Worm (Caenorhabditis elegans): ENCODE measurements around the gene ztf-17.

- TF ChIP-seq nhr-28 (tag; optimal IDR thresholded peaks at IDR 0.05) (no peak), jun-1 (tag; optimal IDR thresholded peaks at IDR 0.05) (no peak), daf-12 (tag; optimal IDR thresholded peaks at IDR 0.05) (no peak), nhr-237 (tag; optimal IDR thresholded peaks at IDR 0.05) (no peak), dmd-9 (GFP tag; IDR thresholded peaks at IDR 0.05) (no peak), snpc-4 (tag; optimal IDR thresholded peaks at IDR 0.05) (no peak), lin-39 (tag; optimal IDR thresholded peaks at IDR 0.05) (no peak), madf-9 (GFP tag; conservative IDR thresholded peaks at IDR 0.05) (no peak), ceh-32 (tag; optimal IDR thresholded peaks at IDR 0.05; ENCODE audit: poor library complexity) (no peak)
Measured at ce11 chrII:7884898-7885297, 14.9 kb upstream of the ztf-17 start.
